Fruit fly (Drosophila melanogaster) whole organism, pupa: ENCODE data around the gene CkIIalpha-i3.

Experiments used
- CG10348 ChIP-seq: fragments of 200-800 bp; sonication (Bioruptor generic); IDR thresholded peaks from 2 replicates; pipeline ENCODE4 v1.3.6; 2022; ENCODE audit warnings: missing biosample characterization, missing genetic modification characterization
- CG12605 ChIP-seq: fragments of 200-800 bp; sonication (Bioruptor generic); IDR thresholded peaks from 2 replicates; pipeline ENCODE4 v1.3.6; 2022; ENCODE audit warnings: missing biosample characterization, missing genetic modification characterization
- CG13204 ChIP-seq: fragments of 200-800 bp; sonication (Bioruptor generic); optimal IDR thresholded peaks from 2 replicates; lab custom pipeline; 2018; ENCODE audit warnings: missing biosample characterization, mild to moderate bottlenecking, missing genetic modification characterization, moderate library complexity
- CG14655 ChIP-seq: fragments of 200-800 bp; sonication (Bioruptor generic); optimal IDR thresholded peaks from 3 replicates; lab custom pipeline; 2017; ENCODE audit warnings: mild to moderate bottlenecking, missing biosample characterization, missing genetic modification reagents, missing genetic modification characterization
- CG32121 ChIP-seq: fragments of 200-800 bp; sonication (Bioruptor generic); IDR thresholded peaks from 2 replicates; pipeline ENCODE4 v1.3.6; 2022; ENCODE audit warnings: missing biosample characterization, missing genetic modification characterization
- CG34367 ChIP-seq: fragments of 200-800 bp; sonication (Bioruptor generic); optimal IDR thresholded peaks from 2 replicates; lab custom pipeline; 2018; ENCODE audit warnings: missing biosample characterization, mild to moderate bottlenecking, missing genetic modification characterization
- CG8159 ChIP-seq: fragments of 200-800 bp; sonication (Bioruptor generic); optimal IDR thresholded peaks from 3 replicates; lab custom pipeline; 2018; ENCODE audit warnings: missing biosample characterization, mild to moderate bottlenecking, missing genetic modification characterization, moderate library complexity
- CG9948 ChIP-seq: fragments of 200-800 bp; sonication (Bioruptor generic); optimal IDR thresholded peaks from 2 replicates; lab custom pipeline; 2018; ENCODE audit warnings: missing biosample characterization, mild to moderate bottlenecking, missing genetic modification characterization, moderate library complexity
- D1 ChIP-seq: fragments of 200-800 bp; sonication (Bioruptor generic); optimal IDR thresholded peaks from 2 replicates; lab custom pipeline; 2018; ENCODE audit warnings: missing biosample characterization, mild to moderate bottlenecking, missing genetic modification characterization, moderate library complexity
- EcR ChIP-seq: fragments of 200-800 bp; sonication (Bioruptor generic); optimal IDR thresholded peaks from 3 replicates; lab custom pipeline; 2019; ENCODE audit warnings: missing biosample characterization, missing genetic modification characterization, mild to moderate bottlenecking, moderate library complexity, missing genetic modification reagents
- Ets98B ChIP-seq: fragments of 200-800 bp; sonication (Bioruptor generic); IDR thresholded peaks from 2 replicates; pipeline ENCODE4 v1.3.6; 2022; ENCODE audit warnings: missing biosample characterization, missing genetic modification characterization
- Snoo ChIP-seq: fragments of 200-800 bp; sonication (Bioruptor generic); optimal IDR thresholded peaks from 3 replicates; lab custom pipeline; 2017; ENCODE audit warnings: missing biosample characterization, mild to moderate bottlenecking, missing genetic modification characterization, inconsistent platforms
- fd96Ca ChIP-seq: fragments of 200-800 bp; sonication (Bioruptor generic); IDR thresholded peaks from 3 replicates; pipeline ENCODE4 v1.3.6; 2022; ENCODE audit warnings: missing biosample characterization, missing genetic modification characterization
- rn ChIP-seq: fragments of 200-800 bp; sonication (Bioruptor generic); IDR thresholded peaks from 2 replicates; pipeline ENCODE4 v1.3.6; 2022; ENCODE audit warnings: missing biosample characterization, missing genetic modification characterization

DNA sequence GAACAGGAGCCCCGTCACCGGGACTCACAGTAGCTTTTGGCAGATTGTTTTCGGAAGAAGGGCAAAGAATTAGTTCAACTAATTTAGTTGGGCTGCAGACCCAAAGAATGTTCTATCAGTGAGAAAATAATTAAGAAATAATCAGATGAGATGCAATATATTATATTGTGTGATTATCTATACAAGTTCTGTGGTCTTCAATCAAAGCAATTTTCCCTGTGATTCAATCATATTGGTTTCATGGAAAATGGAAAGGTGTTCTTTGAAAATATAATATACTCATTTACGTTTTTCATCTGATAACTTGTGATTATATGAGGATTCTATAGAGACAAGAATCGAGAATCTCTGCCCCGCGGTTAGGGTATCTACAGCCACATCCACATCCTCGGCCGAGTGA is 18.2 kb upstream of the CkIIalpha-i3 start:
- TF ChIP-seq Snoo (tag; lab: Kevin White, UChicago) (no peak), CG13204 (GFP tag; lab: Kevin White, UChicago) (no peak), D1 (no peak), CG10348 (GFP tag; lab: Robert Waterston, UW) (no peak), CG9948 (tag; lab: Kevin White, UChicago) (no peak), EcR (GFP tag; lab: Kevin White, UChicago) (no peak), rn (GFP tag; lab: Robert Waterston, UW) (no peak), CG34367 (tag; lab: Kevin White, UChicago) (no peak), CG8159 (tag; lab: Kevin White, UChicago) (peak; percentile 13), CG12605 (GFP tag; lab: Robert Waterston, UW) (no peak), CG14655 (GFP tag; lab: Kevin White, UChicago) (no peak), fd96Ca (GFP tag; lab: Robert Waterston, UW) (no peak), CG32121 (GFP tag; lab: Robert Waterston, UW) (no peak), Ets98B (GFP tag; lab: Robert Waterston, UW) (no peak)
